Fruit fly (Drosophila melanogaster): Measurements from ENCODE around the gene nyo.

The nyo gene

DNA sequence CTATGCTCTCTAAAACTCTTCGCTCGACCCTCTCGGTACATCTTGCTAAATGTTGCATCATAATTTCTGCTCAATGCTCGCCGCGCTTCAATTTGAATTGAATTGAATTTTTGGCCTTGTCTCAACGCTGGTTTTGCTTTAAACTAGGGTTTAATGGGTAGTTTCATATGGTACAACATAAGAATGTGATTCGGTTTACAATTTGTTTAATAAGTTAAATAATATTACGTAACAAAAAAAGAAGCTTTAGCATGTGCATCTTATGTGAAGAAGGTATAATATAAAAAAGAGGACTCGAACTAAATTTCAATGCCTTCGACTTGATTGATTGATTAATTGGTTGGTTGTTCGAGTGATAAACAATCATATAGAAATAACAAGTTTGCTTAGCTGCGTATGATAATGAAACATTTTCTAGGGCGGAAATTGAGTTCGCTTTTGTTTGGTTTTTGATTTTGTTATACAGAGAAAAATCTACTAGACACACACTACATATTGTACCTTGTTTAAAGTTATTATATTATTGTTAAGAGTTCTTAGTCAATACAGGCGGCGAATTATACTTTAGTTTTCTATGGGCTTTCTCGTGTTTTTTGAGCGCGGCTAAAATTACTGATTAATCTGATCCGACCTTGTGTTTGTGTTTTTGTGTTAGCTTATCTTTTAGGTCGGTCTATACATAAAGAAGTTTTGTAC, 55.1 kb downstream of the nyo start:
- TF ChIP-seq kay (GFP tag; ENCODE audit: borderline replicate concordance) (peak; percentile 71), Clk (GFP tag; optimal IDR thresholded peaks at IDR 0.05) (no peak)

DNA sequence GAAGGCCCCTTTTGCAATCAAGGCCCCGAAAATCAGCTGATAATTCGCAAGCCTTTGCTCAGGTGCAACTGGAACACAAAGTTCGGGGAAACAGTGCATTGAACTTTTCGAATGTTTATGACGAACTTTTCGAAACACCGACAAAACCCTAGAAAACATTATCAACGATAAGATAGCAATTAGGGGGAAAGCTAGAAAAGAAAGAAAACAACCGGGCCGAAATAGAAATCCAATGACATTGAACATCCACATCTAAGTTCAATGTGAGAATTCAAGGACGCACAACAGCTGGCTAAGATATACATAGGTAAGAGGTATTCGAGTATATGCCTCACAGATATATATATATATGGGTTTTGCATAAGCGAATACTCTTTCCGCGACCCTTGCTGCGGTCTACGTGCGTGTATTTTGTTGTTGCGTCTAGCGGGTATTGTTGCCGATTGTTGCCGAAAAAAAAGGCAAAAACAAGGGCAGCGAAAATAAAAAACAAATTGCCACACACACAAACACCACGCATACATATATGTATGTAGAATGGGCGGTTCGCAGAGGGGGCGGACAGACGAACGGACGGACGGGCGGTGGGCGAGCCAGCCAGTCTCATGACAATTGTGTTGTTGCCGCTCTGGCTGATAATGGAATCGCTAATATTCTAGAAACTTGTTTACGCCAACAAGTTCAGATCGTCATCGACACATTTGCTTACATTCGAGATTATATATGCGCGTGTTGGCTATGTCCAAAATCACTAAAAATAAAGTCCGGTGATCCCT, 56.9 kb downstream of the nyo start:
- TF ChIP-seq CG12768 (GFP tag; optimal IDR thresholded peaks at IDR 0.05) = peak; percentile 18
- no peak for TF ChIP-seq CG11617 (GFP tag; optimal IDR thresholded peaks at IDR 0.05)
- peak; percentile 53 for TF ChIP-seq kay (GFP tag; ENCODE audit: borderline replicate concordance)
- TF ChIP-seq ovo (GFP tag; optimal IDR thresholded peaks at IDR 0.05) = no peak
- TF ChIP-seq toe (GFP tag; optimal IDR thresholded peaks at IDR 0.05) = no peak
- no peak for TF ChIP-seq bab1 (GFP tag; optimal IDR thresholded peaks at IDR 0.05)
- TF ChIP-seq cic (GFP tag; optimal IDR thresholded peaks at IDR 0.05) = peak; percentile 75
- peak; percentile 22 for TF ChIP-seq CG7045 (GFP tag; optimal IDR thresholded peaks at IDR 0.05)
- no peak for TF ChIP-seq CG33017 (tag; optimal IDR thresholded peaks at IDR 0.05)
- no peak for TF ChIP-seq pad (GFP tag; optimal IDR thresholded peaks at IDR 0.05)
- no peak for TF ChIP-seq CG14711 (tag; optimal IDR thresholded peaks at IDR 0.05)
- no peak for TF ChIP-seq tj (GFP tag; optimal IDR thresholded peaks at IDR 0.05)

- no peak for TF ChIP-seq CG7045 (GFP tag; optimal IDR thresholded peaks at IDR 0.05)
- no peak for TF ChIP-seq Crg-1 (GFP tag; optimal IDR thresholded peaks at IDR 0.05)
- no peak for TF ChIP-seq kay (GFP tag; ENCODE audit: borderline replicate concordance)
- TF ChIP-seq Clk (GFP tag; optimal IDR thresholded peaks at IDR 0.05) = no peak
- TF ChIP-seq CG7101 (tag; optimal IDR thresholded peaks at IDR 0.05) = no peak
- no peak for TF ChIP-seq cnc (optimal IDR thresholded peaks at IDR 0.05)
- no peak for TF ChIP-seq cic (GFP tag; optimal IDR thresholded peaks at IDR 0.05)
- TF ChIP-seq pad (GFP tag; optimal IDR thresholded peaks at IDR 0.05) = no peak
- no peak for TF ChIP-seq tj (GFP tag; optimal IDR thresholded peaks at IDR 0.05)
- no peak for TF ChIP-seq ovo (GFP tag; optimal IDR thresholded peaks at IDR 0.05)
Observed at dm6 chr3R:31603246-31603645, 60.4 kb downstream of the nyo start.

dm6 chr3R:31603655-31604054, 60.8 kb downstream of the nyo start:
- TF ChIP-seq pad (GFP tag; optimal IDR thresholded peaks at IDR 0.05) (no peak), CG1620 (GFP tag; optimal IDR thresholded peaks at IDR 0.05) (peak; percentile 15)

DNA sequence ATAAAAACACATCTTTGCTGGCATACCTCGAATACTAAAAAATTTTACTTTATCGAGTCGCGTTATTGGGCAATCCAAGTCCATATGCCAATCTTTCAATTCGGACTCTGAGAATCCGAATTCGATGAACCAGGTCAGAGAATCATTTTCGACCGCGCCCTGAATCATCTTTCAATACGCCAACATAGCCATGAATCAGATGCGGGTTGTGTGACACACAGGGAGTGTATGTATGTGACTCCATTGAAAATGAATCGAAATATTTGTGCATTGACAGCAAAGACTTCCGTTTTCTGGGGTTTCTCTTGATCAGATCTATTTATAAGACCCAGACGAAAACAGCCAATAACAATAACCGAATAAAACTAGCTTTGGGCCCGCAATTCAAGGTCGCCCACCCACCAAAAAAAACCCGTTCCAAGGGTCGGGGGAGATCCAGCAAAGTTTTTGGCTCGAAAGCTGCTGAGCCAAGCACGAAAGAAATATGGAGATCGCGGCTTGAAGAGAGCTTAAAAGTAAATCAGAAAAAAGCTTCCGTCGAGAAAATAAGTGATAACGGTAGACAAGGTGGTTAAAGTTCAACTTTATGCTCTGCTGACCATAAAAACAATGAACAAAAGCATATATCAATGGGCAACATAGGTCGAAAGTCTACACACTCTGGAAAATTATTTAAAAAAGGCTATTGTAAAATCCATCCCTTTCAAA, 61.7 kb downstream of the nyo start:
- TF ChIP-seq CG12768 (GFP tag; optimal IDR thresholded peaks at IDR 0.05) (no peak), ovo (GFP tag; optimal IDR thresholded peaks at IDR 0.05) (peak; percentile 27), tj (GFP tag; optimal IDR thresholded peaks at IDR 0.05) (peak; percentile 69)

DNA sequence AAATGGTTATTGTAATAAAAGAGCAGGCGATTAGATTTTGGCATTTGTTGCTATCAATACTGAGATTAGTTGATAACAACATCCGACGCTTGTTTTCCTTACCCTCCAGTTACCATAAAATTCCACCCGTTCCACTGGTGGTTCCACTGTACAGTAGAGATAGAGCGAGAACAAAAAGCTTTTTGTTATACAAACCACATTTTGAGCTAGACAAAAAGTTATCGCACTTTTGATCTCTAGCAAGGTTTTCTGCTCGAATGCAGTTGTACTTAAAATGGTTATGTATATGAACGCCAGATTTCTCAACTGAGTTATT, 62.2 kb downstream of the nyo start:
- TF ChIP-seq pad (GFP tag; optimal IDR thresholded peaks at IDR 0.05) = no peak
- no peak for TF ChIP-seq Clk (GFP tag; optimal IDR thresholded peaks at IDR 0.05)
- TF ChIP-seq tj (GFP tag; optimal IDR thresholded peaks at IDR 0.05) = no peak
- no peak for TF ChIP-seq Crg-1 (GFP tag; optimal IDR thresholded peaks at IDR 0.05)
- TF ChIP-seq CG14711 (tag; optimal IDR thresholded peaks at IDR 0.05) = no peak
- TF ChIP-seq CG11617 (GFP tag; optimal IDR thresholded peaks at IDR 0.05) = no peak
- TF ChIP-seq cnc (optimal IDR thresholded peaks at IDR 0.05) = no peak
- no peak for TF ChIP-seq cic (GFP tag; optimal IDR thresholded peaks at IDR 0.05)
- TF ChIP-seq kay (GFP tag; ENCODE audit: borderline replicate concordance) = no peak
- TF ChIP-seq CG1620 (GFP tag; optimal IDR thresholded peaks at IDR 0.05) = no peak

DNA sequence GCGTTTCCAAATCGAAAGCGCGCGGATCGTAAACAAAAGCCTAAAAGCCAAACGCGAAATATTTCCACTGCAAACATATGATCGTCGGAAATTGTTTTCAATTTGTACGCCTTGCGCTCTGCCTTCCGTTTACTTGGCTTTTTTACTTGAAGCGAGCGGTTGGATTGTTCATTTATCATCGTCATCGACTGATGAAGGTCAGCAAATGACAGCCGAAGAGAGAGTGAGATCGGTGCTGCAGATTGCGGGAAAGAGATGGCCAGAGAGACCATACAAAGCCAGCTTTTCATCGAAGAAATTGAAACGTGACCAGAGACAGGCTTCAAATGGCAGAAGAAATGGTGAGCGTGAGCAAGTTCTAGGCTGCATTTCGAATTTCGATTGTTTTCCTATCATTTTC, 63.0 kb downstream of the nyo start:
- TF ChIP-seq CG33017 (tag; optimal IDR thresholded peaks at IDR 0.05) (no peak), CG1620 (GFP tag; optimal IDR thresholded peaks at IDR 0.05) (no peak), ovo (GFP tag; optimal IDR thresholded peaks at IDR 0.05) (no peak), CG11617 (GFP tag; optimal IDR thresholded peaks at IDR 0.05) (no peak), pad (GFP tag; optimal IDR thresholded peaks at IDR 0.05) (no peak), tj (GFP tag; optimal IDR thresholded peaks at IDR 0.05) (no peak), CG12768 (GFP tag; optimal IDR thresholded peaks at IDR 0.05) (no peak), Crg-1 (GFP tag; optimal IDR thresholded peaks at IDR 0.05) (no peak)
